Worm (Caenorhabditis elegans) whole organism, L4/young adult: Measurements from ENCODE around the gene C48D1.5.

Experiments
- W03F9.2 ChIP-seq: fragments of 150-350 bp; optimal IDR thresholded peaks from 2 replicates; lab custom pipeline; 2014; ENCODE audit warnings: missing biosample characterization, missing genetic modification characterization
- dao-5 ChIP-seq: sonication (generic microtip); optimal IDR thresholded peaks from 2 replicates; lab custom pipeline; 2016; ENCODE audit warnings: missing genotype, missing genetic modification characterization, moderate library complexity, missing compliant biosample characterization
- him-1 ChIP-seq: sonication (generic microtip); optimal IDR thresholded peaks from 2 replicates; lab custom pipeline; 2016; ENCODE audit warnings: missing genotype, missing genetic modification reagents, missing genetic modification characterization, missing compliant biosample characterization

DNA sequence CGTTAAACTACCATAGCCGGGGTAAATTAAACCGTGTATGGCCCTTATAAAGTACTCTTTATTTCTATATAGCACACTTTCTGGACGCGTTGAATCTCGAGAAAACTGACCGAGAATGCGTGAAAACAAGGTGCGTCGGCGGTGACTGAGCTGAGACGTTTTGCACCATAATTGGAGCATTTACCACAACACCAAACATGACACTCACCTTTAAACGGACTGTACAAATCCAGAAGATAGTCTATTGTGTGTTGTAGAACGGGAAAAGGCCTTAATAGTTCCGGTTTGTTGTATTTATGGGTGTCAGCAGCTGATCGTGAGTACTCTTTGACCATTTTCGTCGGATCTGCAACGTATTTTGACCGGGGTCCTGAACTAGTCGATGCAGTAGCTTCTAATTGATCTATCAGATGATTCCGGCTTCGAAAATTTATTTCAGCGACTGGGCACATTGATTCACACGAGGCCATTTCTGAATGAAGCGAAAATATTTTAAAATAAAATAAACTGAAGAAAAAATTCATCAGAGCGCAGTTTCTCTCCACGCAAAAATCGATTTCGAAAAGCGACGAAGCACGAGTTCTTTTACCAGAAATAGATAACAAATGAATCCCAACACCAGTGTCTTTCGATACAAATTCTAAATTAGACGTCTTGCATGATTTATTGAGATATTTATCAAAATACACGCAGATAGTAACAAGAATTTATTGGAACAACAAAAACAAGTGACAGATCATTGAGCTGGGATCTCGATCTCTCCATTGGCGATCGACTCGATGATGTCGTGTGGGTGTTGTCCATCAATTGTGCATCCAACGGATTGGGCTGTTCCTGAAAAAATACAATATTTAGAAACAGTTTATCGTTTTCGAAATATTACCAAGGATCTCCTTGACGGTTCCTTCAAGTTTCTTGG is 17.4 kb downstream of the C48D1.5 start, which contains the start of gene tag-115:
- TF ChIP-seq dao-5 (tag; lab: Kevin White, UChicago) (no peak), him-1 (tag; lab: Kevin White, UChicago) (no peak), W03F9.2 (tag; lab: Kevin White, UChicago) (peak; percentile 36)
